Fruit fly (Drosophila melanogaster) whole organism, embryonic: ENCODE results near the gene CG7058.
A peak's percentile ranks its signal among the peaks of the same experiment; 100 is the strongest.

Experiments
- C15 ChIP-seq: fragments of 200-800 bp; sonication (Bioruptor generic); IDR thresholded peaks from 3 replicates; pipeline ENCODE4 v1.3.6; 2022; ENCODE audit warnings: missing biosample characterization, missing genetic modification characterization
- CG10274 ChIP-seq: fragments of 200-800 bp; sonication (Bioruptor generic); optimal IDR thresholded peaks from 3 replicates; lab custom pipeline; 2017; ENCODE audit warnings: missing biosample characterization, mild to moderate bottlenecking, missing genetic modification characterization
- CG11456 ChIP-seq: fragments of 200-800 bp; sonication (Bioruptor generic); IDR thresholded peaks from 3 replicates; pipeline ENCODE4 v1.3.6; 2022; ENCODE audit warnings: missing biosample characterization, missing genetic modification characterization
- CG12155 ChIP-seq: fragments of 200-800 bp; sonication (Bioruptor generic); optimal IDR thresholded peaks from 3 replicates; lab custom pipeline; 2016; ENCODE audit warnings: missing biosample characterization, missing genetic modification characterization
- CG12659 ChIP-seq: fragments of 200-800 bp; sonication (Bioruptor generic); optimal IDR thresholded peaks from 3 replicates; lab custom pipeline; 2017; ENCODE audit warnings: mild to moderate bottlenecking, missing biosample characterization, missing genetic modification reagents, missing genetic modification characterization
- CG13624 ChIP-seq: fragments of 200-800 bp; sonication (Bioruptor generic); optimal IDR thresholded peaks from 2 replicates; lab custom pipeline; 2016; ENCODE audit warnings: missing biosample characterization, missing genetic modification characterization
- CG14441 ChIP-seq: fragments of 200-800 bp; sonication (Bioruptor generic); IDR thresholded peaks from 2 replicates; pipeline ENCODE4 v1.3.6; 2022; ENCODE audit warnings: missing biosample characterization, missing genetic modification characterization
- CG14860 ChIP-seq: fragments of 200-800 bp; sonication (Bioruptor generic); IDR thresholded peaks from 3 replicates; pipeline ENCODE4 v1.3.6; 2022; ENCODE audit warnings: missing biosample characterization, missing genetic modification characterization; ENCODE audit not compliant: partially characterized antibody
- CG17328 ChIP-seq: fragments of 200-800 bp; sonication (Bioruptor generic); IDR thresholded peaks from 2 replicates; pipeline ENCODE4 v1.3.6; 2022; ENCODE audit warnings: missing biosample characterization, missing genetic modification characterization
- CG17385 ChIP-seq: fragments of 200-800 bp; sonication (Bioruptor generic); optimal IDR thresholded peaks from 3 replicates; lab custom pipeline; 2018; ENCODE audit warnings: missing biosample characterization, mild to moderate bottlenecking, missing genetic modification characterization
- CG18262 ChIP-seq: fragments of 200-800 bp; optimal IDR thresholded peaks from 3 replicates; lab custom pipeline; 2019; ENCODE audit warnings: missing biosample characterization, mild to moderate bottlenecking, missing genetic modification characterization, moderate library complexity
- CG2116 ChIP-seq: fragments of 200-800 bp; sonication (Bioruptor generic); optimal IDR thresholded peaks from 3 replicates; lab custom pipeline; 2018; ENCODE audit warnings: missing biosample characterization, mild to moderate bottlenecking, missing genetic modification characterization
- CG2120 ChIP-seq: fragments of 200-800 bp; sonication (Bioruptor generic); optimal IDR thresholded peaks from 3 replicates; lab custom pipeline; 2016; ENCODE audit warnings: missing biosample characterization, missing genetic modification characterization
- CG31365 ChIP-seq: fragments of 200-800 bp; sonication (Bioruptor generic); optimal IDR thresholded peaks from 2 replicates; lab custom pipeline; 2018; ENCODE audit warnings: missing biosample characterization, mild to moderate bottlenecking, missing genetic modification characterization
- CG4424 ChIP-seq: fragments of 200-800 bp; sonication (Bioruptor generic); optimal IDR thresholded peaks from 3 replicates; lab custom pipeline; 2016; ENCODE audit warnings: missing biosample characterization, missing genetic modification characterization
- CG6654 ChIP-seq: fragments of 200-800 bp; sonication (Bioruptor generic); optimal IDR thresholded peaks from 2 replicates; lab custom pipeline; 2017; ENCODE audit warnings: missing biosample characterization, mild to moderate bottlenecking, missing genetic modification characterization
- CG6765 ChIP-seq: fragments of 200-800 bp; sonication (Bioruptor generic); optimal IDR thresholded peaks from 3 replicates; lab custom pipeline; 2017; ENCODE audit warnings: missing biosample characterization, mild to moderate bottlenecking, missing genetic modification characterization
- CG7271 ChIP-seq: fragments of 200-800 bp; sonication (Bioruptor generic); optimal IDR thresholded peaks from 2 replicates; lab custom pipeline; 2018; ENCODE audit warnings: missing biosample characterization, mild to moderate bottlenecking, missing genetic modification characterization, moderate library complexity
- CG9215 ChIP-seq: fragments of 200-800 bp; sonication (Bioruptor generic); IDR thresholded peaks from 2 replicates; pipeline ENCODE4 v1.3.6; 2022; ENCODE audit warnings: missing biosample characterization, missing genetic modification characterization
- CG9437 ChIP-seq: fragments of 200-800 bp; sonication (Bioruptor generic); optimal IDR thresholded peaks from 2 replicates; lab custom pipeline; 2018; ENCODE audit warnings: missing biosample characterization, mild to moderate bottlenecking, missing genetic modification characterization
- CTCF ChIP-seq: fragments of 200-800 bp; sonication (Bioruptor generic); optimal IDR thresholded peaks from 2 replicates; lab custom pipeline; 2017; ENCODE audit warnings: missing biosample characterization, mild to moderate bottlenecking, missing genetic modification characterization, moderate library complexity
- Dll ChIP-seq: fragments of 200-800 bp; sonication (Bioruptor generic); IDR thresholded peaks from 4 replicates; pipeline ENCODE4 v1.3.6; 2022; ENCODE audit warnings: missing biosample characterization, missing genetic modification characterization; ENCODE audit not compliant: partially characterized antibody
- Drgx ChIP-seq: fragments of 200-800 bp; sonication (Bioruptor generic); IDR thresholded peaks from 2 replicates; pipeline ENCODE4 v1.3.6; 2022; ENCODE audit warnings: missing biosample characterization, missing genetic modification characterization
- Ets97D ChIP-seq: fragments of 200-800 bp; sonication (Bioruptor generic); optimal IDR thresholded peaks from 3 replicates; lab custom pipeline; 2016; ENCODE audit warnings: missing biosample characterization, missing genetic modification characterization
- Gsc ChIP-seq: fragments of 200-800 bp; sonication (Bioruptor generic); IDR thresholded peaks from 2 replicates; pipeline ENCODE4 v1.3.6; 2022; ENCODE audit warnings: missing biosample characterization, missing genetic modification characterization
- HLH4C ChIP-seq: fragments of 200-800 bp; sonication (Bioruptor generic); IDR thresholded peaks from 3 replicates; pipeline ENCODE4 v1.3.6; 2022; ENCODE audit warnings: missing biosample characterization, missing genetic modification characterization; ENCODE audit not compliant: partially characterized antibody
- Jarid2 ChIP-seq: fragments of 200-800 bp; sonication (Bioruptor generic); optimal IDR thresholded peaks from 3 replicates; lab custom pipeline; 2017; ENCODE audit warnings: mild to moderate bottlenecking, missing biosample characterization, missing genetic modification reagents, missing genetic modification characterization
- Neu2 ChIP-seq: fragments of 200-800 bp; sonication (Bioruptor generic); optimal IDR thresholded peaks from 3 replicates; lab custom pipeline; 2016; ENCODE audit warnings: missing biosample characterization, missing genetic modification characterization, borderline replicate concordance
- Nf-YB ChIP-seq: fragments of 200-800 bp; sonication (Bioruptor generic); optimal IDR thresholded peaks from 3 replicates; lab custom pipeline; 2019; ENCODE audit warnings: missing biosample characterization, mild to moderate bottlenecking, missing genetic modification characterization, moderate library complexity
- Optix ChIP-seq: fragments of 200-800 bp; sonication (Bioruptor generic); IDR thresholded peaks from 3 replicates; pipeline ENCODE4 v1.3.6; 2022; ENCODE audit warnings: missing biosample characterization, missing genetic modification characterization
- Rx ChIP-seq: fragments of 200-800 bp; sonication (Bioruptor generic); IDR thresholded peaks from 2 replicates; pipeline ENCODE4 v1.3.6; 2022; ENCODE audit warnings: missing biosample characterization, missing genetic modification characterization
- Sry-β ChIP-seq: fragments of 200-800 bp; sonication (Bioruptor generic); optimal IDR thresholded peaks from 2 replicates; lab custom pipeline; 2018; ENCODE audit warnings: missing biosample characterization, mild to moderate bottlenecking, missing genetic modification characterization, moderate library complexity
- TFAM ChIP-seq: fragments of 200-800 bp; sonication (Bioruptor generic); optimal IDR thresholded peaks from 2 replicates; lab custom pipeline; 2017; ENCODE audit warnings: missing biosample characterization, missing genetic modification characterization, inconsistent platforms
- Taf1 ChIP-seq: fragments of 200-800 bp; sonication (Bioruptor generic); IDR thresholded peaks from 2 replicates; pipeline ENCODE4 v1.3.6; 2022; ENCODE audit warnings: missing biosample characterization, missing genetic modification characterization
- ci ChIP-seq: fragments of 200-800 bp; sonication (Bioruptor generic); IDR thresholded peaks from 3 replicates; pipeline ENCODE4 v1.3.6; 2022; ENCODE audit warnings: missing biosample characterization, missing genetic modification characterization
- corto ChIP-seq: fragments of 200-800 bp; sonication (Bioruptor generic); optimal IDR thresholded peaks from 2 replicates; lab custom pipeline; 2016; ENCODE audit warnings: missing biosample characterization, mild to moderate bottlenecking, missing genetic modification characterization, moderate library complexity
- dmrt11E ChIP-seq: fragments of 200-800 bp; sonication (Bioruptor generic); optimal IDR thresholded peaks from 3 replicates; lab custom pipeline; 2018; ENCODE audit warnings: missing biosample characterization, mild to moderate bottlenecking, missing genetic modification characterization, moderate library complexity
- gcm ChIP-seq: fragments of 200-800 bp; sonication (Bioruptor generic); optimal IDR thresholded peaks from 2 replicates; lab custom pipeline; 2019; ENCODE audit warnings: missing biosample characterization, mild to moderate bottlenecking, missing genetic modification characterization, moderate library complexity
- gfzf ChIP-seq: fragments of 200-800 bp; sonication (Bioruptor generic); optimal IDR thresholded peaks from 2 replicates; lab custom pipeline; 2016; ENCODE audit warnings: missing biosample characterization, mild to moderate bottlenecking, missing genetic modification characterization, moderate library complexity
- h ChIP-seq: fragments of >200 bp; optimal IDR thresholded peaks from 2 replicates; lab custom pipeline; 2017
- hbn ChIP-seq: fragments of 200-800 bp; sonication (Bioruptor generic); IDR thresholded peaks from 2 replicates; pipeline ENCODE4 v1.3.6; 2022; ENCODE audit warnings: missing biosample characterization, missing genetic modification characterization; ENCODE audit not compliant: partially characterized antibody
- ind ChIP-seq: fragments of 200-800 bp; sonication (Bioruptor generic); optimal IDR thresholded peaks from 3 replicates; lab custom pipeline; 2016; ENCODE audit warnings: missing biosample characterization, missing genetic modification characterization
- kni ChIP-seq: fragments of 200-800 bp; sonication (Bioruptor generic); optimal IDR thresholded peaks from 3 replicates; lab custom pipeline; 2017; ENCODE audit warnings: mild to moderate bottlenecking, missing biosample characterization, missing genetic modification reagents, missing genetic modification characterization
- pfk ChIP-seq: fragments of 200-800 bp; sonication (Bioruptor generic); optimal IDR thresholded peaks from 2 replicates; lab custom pipeline; 2018; ENCODE audit warnings: missing biosample characterization, mild to moderate bottlenecking, missing genetic modification characterization, moderate library complexity
- sim ChIP-seq: fragments of 200-800 bp; sonication (Bioruptor generic); IDR thresholded peaks from 2 replicates; pipeline ENCODE4 v1.3.6; 2022; ENCODE audit warnings: missing biosample characterization, missing genetic modification characterization
- slou ChIP-seq: fragments of 200-800 bp; sonication (Bioruptor generic); optimal IDR thresholded peaks from 3 replicates; lab custom pipeline; 2016; ENCODE audit warnings: missing biosample characterization, missing genetic modification characterization
- tin ChIP-seq: fragments of 200-800 bp; sonication (Bioruptor generic); optimal IDR thresholded peaks from 3 replicates; lab custom pipeline; 2016; ENCODE audit warnings: missing biosample characterization, missing genetic modification characterization
- vvl ChIP-seq: fragments of 200-800 bp; sonication (Bioruptor generic); IDR thresholded peaks from 2 replicates; pipeline ENCODE4 v1.3.6; 2022; ENCODE audit warnings: missing biosample characterization, missing genetic modification characterization
- zen2 ChIP-seq: fragments of 200-800 bp; sonication (Bioruptor generic); IDR thresholded peaks from 3 replicates; pipeline ENCODE4 v1.3.6; 2022; ENCODE audit warnings: missing biosample characterization, missing genetic modification characterization; ENCODE audit not compliant: partially characterized antibody

The CG7058 gene

DNA sequence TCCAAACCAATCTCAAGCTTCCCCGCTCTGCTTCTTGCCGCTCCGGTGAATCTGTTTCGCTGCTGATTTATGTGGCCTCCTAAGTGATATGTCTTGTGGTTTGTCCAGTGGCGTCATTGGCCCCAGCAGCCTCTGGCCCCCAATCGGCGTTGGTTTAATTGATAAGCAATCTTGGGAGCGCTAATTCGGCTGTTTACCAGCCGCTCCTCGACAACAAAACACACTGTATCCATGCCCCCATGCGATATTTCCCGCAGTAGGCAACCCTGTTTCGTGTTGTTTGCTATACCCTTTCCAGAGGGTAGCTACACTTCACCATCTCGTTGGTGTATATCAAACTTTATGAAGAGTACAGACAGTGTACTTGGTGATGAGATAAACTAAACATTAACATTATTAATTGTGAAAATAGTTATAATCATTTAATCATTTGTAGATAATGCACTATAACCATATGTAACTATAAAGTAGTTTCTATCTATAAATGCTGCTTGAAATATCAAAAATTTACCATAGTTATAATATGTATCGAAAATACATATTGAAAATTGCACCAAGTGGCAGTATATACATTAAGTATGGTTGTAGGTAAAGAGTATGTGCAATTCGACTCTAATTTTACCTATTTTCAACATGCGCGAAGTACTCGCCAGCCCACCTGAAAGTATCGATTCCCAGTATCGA is 42.0 kb downstream of the CG7058 start, which contains the start of gene shop (continued):
- TF ChIP-seq Optix = no peak; the same call in 2 of the 3 replicates
- TF ChIP-seq CG2120 = peak; percentile 91
- TF ChIP-seq Gsc = peak; percentile 36; the same call in 1 of the 2 replicates
- peak; percentile 51 for TF ChIP-seq slou (GFP tag; lab: Kevin White, UChicago)
- TF ChIP-seq C15 = no peak
- no peak for TF ChIP-seq Taf1 (GFP tag; lab: Robert Waterston, UW)
- 0 out of 3 replicates have a peak, but pooled peaks have one; percentile 26 for TF ChIP-seq HLH4C
- peak; percentile 76 for TF ChIP-seq CG12155 (GFP tag; lab: Kevin White, UChicago)
- TF ChIP-seq tin = peak; percentile 82
- TF ChIP-seq vvl = peak; percentile 60; the same call in 1 of the 2 replicates
- TF ChIP-seq gcm (GFP tag; lab: Kevin White, UChicago) = peak; percentile 74
- TF ChIP-seq CG9437 (GFP tag; lab: Kevin White, UChicago) = peak; percentile 90
- peak; percentile 52 for TF ChIP-seq Jarid2
- peak; percentile 59; the same call in 2 of the 4 replicates for TF ChIP-seq Dll (GFP tag; lab: Robert Waterston, UW)
- TF ChIP-seq dmrt11E = peak; percentile 72
- peak; percentile 81 for TF ChIP-seq CG4424
- TF ChIP-seq zen2 = peak; percentile 58; the same call in 2 of the 3 replicates
- TF ChIP-seq Nf-YB = peak; percentile 72
- TF ChIP-seq CG6765 (GFP tag; lab: Kevin White, UChicago) = peak; percentile 69
- TF ChIP-seq gfzf (GFP tag; lab: Kevin White, UChicago) = no peak
- TF ChIP-seq Ets97D (GFP tag; lab: Kevin White, UChicago) = peak; percentile 39
- peak; percentile 80 for TF ChIP-seq CG9215 (GFP tag; lab: Robert Waterston, UW)
- TF ChIP-seq ind (GFP tag; lab: Kevin White, UChicago) = peak; percentile 88
- TF ChIP-seq sim = 0 out of 2 replicates have a peak, but pooled peaks have one; percentile 25
- peak; percentile 64 for TF ChIP-seq CG13624 (GFP tag; lab: Kevin White, UChicago)
- TF ChIP-seq CG6654 (GFP tag; lab: Kevin White, UChicago) = peak; percentile 66
- TF ChIP-seq Rx (GFP tag; lab: Robert Waterston, UW) = no peak
- peak; percentile 57; the same call in 1 of the 2 replicates for TF ChIP-seq CG14441 (GFP tag; lab: Robert Waterston, UW)
- peak; percentile 92 for TF ChIP-seq CG18262 (tag; lab: Kevin White, UChicago)
- peak; percentile 15 for TF ChIP-seq kni
- TF ChIP-seq corto = no peak
- TF ChIP-seq Neu2 = no peak
- no peak for TF ChIP-seq h
- TF ChIP-seq CG11456 (GFP tag; lab: Robert Waterston, UW) = peak; percentile 75; the same call in 2 of the 3 replicates
- peak; percentile 29 for TF ChIP-seq TFAM (GFP tag; lab: Kevin White, UChicago)
- TF ChIP-seq CG10274 (GFP tag; lab: Kevin White, UChicago) = peak; percentile 76
- peak; percentile 42; the same call in 1 of the 2 replicates for TF ChIP-seq hbn
- no peak for TF ChIP-seq CG31365 (tag; lab: Kevin White, UChicago)
- TF ChIP-seq pfk (GFP tag; lab: Kevin White, UChicago) = no peak
- no peak for TF ChIP-seq CG14860
- TF ChIP-seq CTCF (GFP tag; lab: Kevin White, UChicago) = no peak
- no peak for TF ChIP-seq Sry-β (GFP tag; lab: Kevin White, UChicago)
- TF ChIP-seq Drgx = peak; percentile 66; the same call in 1 of the 2 replicates
- peak; percentile 89 for TF ChIP-seq CG12659 (GFP tag; lab: Kevin White, UChicago)
- peak; percentile 74 for TF ChIP-seq ci
- TF ChIP-seq CG17328 (GFP tag; lab: Robert Waterston, UW) = peak; percentile 62
- TF ChIP-seq CG17385 = peak; percentile 80
- TF ChIP-seq CG7271 (tag; lab: Kevin White, UChicago) = peak; percentile 4
- peak; percentile 48 for TF ChIP-seq CG2116 (GFP tag; lab: Kevin White, UChicago)
